Worm (Caenorhabditis elegans) whole organism, late embryonic: ENCODE data around the gene unc-53.

Experiments
- K02D7.2 ChIP-seq: sonication (generic microtip); optimal IDR thresholded peaks from 2 replicates; lab custom pipeline; 2017; ENCODE audit warnings: mild to moderate bottlenecking, missing genetic modification characterization, missing compliant biosample characterization
- ahr-1 ChIP-seq: sonication (generic microtip); optimal IDR thresholded peaks from 2 replicates; lab custom pipeline; 2016; ENCODE audit warnings: missing genetic modification characterization, missing compliant biosample characterization
- ama-1 ChIP-seq: fragments of 150-350 bp; optimal IDR thresholded peaks from 2 replicates; lab custom pipeline; 2014
- ceh-48 ChIP-seq: sonication (generic microtip); optimal IDR thresholded peaks from 2 replicates; lab custom pipeline; 2016; ENCODE audit warnings: missing genetic modification characterization, inconsistent platforms, missing compliant biosample characterization
- ceh-6 ChIP-seq: fragments of 200-800 bp; sonication (Bioruptor generic); optimal IDR thresholded peaks from 2 replicates; lab custom pipeline; 2018; ENCODE audit warnings: mild to moderate bottlenecking, missing genetic modification characterization, missing compliant biosample characterization
- ceh-9 ChIP-seq: sonication (generic microtip); optimal IDR thresholded peaks from 2 replicates; lab custom pipeline; 2016; ENCODE audit warnings: mild to moderate bottlenecking, missing genetic modification characterization, inconsistent platforms, missing compliant biosample characterization
- dmd-4 ChIP-seq: sonication (generic microtip); optimal IDR thresholded peaks from 2 replicates; lab custom pipeline; 2016; ENCODE audit warnings: borderline replicate concordance, missing genetic modification characterization, missing compliant biosample characterization
- nhr-232 ChIP-seq: sonication (generic microtip); optimal IDR thresholded peaks from 2 replicates; lab custom pipeline; 2016; ENCODE audit warnings: missing genetic modification characterization, missing compliant biosample characterization
- npax-4 ChIP-seq: sonication (generic microtip); optimal IDR thresholded peaks from 2 replicates; lab custom pipeline; 2016; ENCODE audit warnings: missing genetic modification characterization, missing compliant biosample characterization
- pag-3 ChIP-seq: sonication (generic microtip); optimal IDR thresholded peaks from 2 replicates; lab custom pipeline; 2016; ENCODE audit warnings: missing compliant biosample characterization, missing genetic modification characterization, borderline replicate concordance
- pha-2 ChIP-seq: sonication (generic microtip); optimal IDR thresholded peaks from 2 replicates; lab custom pipeline; 2017; ENCODE audit warnings: mild to moderate bottlenecking, missing genetic modification characterization, missing compliant biosample characterization
- pha-4 ChIP-seq: fragments of 150-350 bp; optimal IDR thresholded peaks from 2 replicates; lab custom pipeline; 2018; ENCODE audit warnings: missing biosample characterization, missing genetic modification reagents, missing genetic modification characterization
- sox-4 ChIP-seq: sonication (generic microtip); optimal IDR thresholded peaks from 2 replicates; lab custom pipeline; 2017; ENCODE audit warnings: mild to moderate bottlenecking, missing genetic modification characterization, inconsistent platforms, missing compliant biosample characterization
- tbx-2 ChIP-seq: sonication (generic microtip); optimal IDR thresholded peaks from 2 replicates; lab custom pipeline; 2016; ENCODE audit warnings: missing genetic modification characterization, missing compliant biosample characterization

ce11 chrII:11091577-11091976, 2.3 kb upstream of the unc-53 start:
- TF ChIP-seq ceh-6 (GFP tag; lab: Kevin White, UChicago) = no peak
- no peak for TF ChIP-seq ceh-9 (tag; lab: Kevin White, UChicago)
- TF ChIP-seq dmd-4 (tag; lab: Kevin White, UChicago) = no peak
- no peak for TF ChIP-seq pha-4 (tag; lab: Kevin White, UChicago)
- no peak for TF ChIP-seq K02D7.2 (tag; lab: Kevin White, UChicago)
- no peak for TF ChIP-seq pha-2
- TF ChIP-seq sox-4 (tag; lab: Kevin White, UChicago) = no peak
- TF ChIP-seq pag-3 (tag; lab: Kevin White, UChicago) = no peak
- no peak for TF ChIP-seq npax-4 (tag; lab: Kevin White, UChicago)
- no peak for TF ChIP-seq ahr-1 (tag; lab: Kevin White, UChicago)
- TF ChIP-seq tbx-2 = no peak
- TF ChIP-seq ama-1 (lab: Kevin White, UChicago) = no peak
- no peak for TF ChIP-seq ceh-48
- no peak for TF ChIP-seq nhr-232 (tag; lab: Kevin White, UChicago)
